Fruit fly (Drosophila melanogaster): ENCODE results near the gene Mo25.

DNA sequence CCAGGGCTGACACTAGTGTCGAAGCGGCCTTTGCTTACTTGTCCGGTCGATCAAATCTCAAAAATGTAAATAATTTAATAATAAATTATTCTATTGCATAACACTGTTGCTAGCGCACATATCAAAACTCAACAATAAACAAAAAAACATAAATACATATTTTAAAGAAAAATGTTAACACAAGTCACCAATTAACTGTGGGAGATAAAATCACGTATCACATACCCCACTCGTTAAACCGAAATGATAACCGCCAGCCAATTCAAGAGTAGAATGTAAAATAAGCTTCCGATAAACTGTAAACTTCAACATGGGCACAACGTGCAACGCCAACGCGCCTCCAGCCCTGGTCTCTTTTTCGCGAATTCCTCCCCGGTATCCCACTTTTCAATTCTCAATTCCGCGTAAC is 12.5 kb downstream of the Mo25 start, which contains the start of gene Arts:
- TF ChIP-seq Hnf4 (GFP tag; optimal IDR thresholded peaks at IDR 0.05) (peak; percentile 1), HLH106 (tag; optimal IDR thresholded peaks at IDR 0.05) (peak; percentile 53), pan (optimal IDR thresholded peaks at IDR 0.05) (no peak), Abd-B (GFP tag; optimal IDR thresholded peaks at IDR 0.05) (no peak)

Data from whole organism, wandering third instar larva.